Worm (Caenorhabditis elegans): ENCODE measurements around the gene rsa-2.

Gene rsa-2

DNA sequence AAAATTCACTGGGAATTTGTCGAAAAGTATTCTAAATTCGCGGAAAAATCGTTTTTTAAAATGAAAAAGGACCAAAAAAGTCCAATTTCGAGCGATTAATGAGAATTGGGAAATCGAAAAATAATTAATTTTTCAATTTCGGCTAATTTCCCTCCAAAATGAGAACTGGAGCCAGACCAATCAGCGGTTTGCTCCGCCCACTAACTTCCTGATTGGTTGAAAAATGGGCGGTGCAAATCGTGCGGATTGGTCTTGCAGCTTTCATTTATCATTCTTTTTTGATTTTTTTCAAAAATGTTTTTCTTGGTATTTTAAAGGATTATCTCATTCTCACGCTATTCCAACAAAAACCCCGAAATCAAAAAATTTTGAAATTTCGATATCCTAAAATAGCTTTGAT, 9.2 kb upstream of the rsa-2 start:
- no peak for TF ChIP-seq nhr-232 (tag; optimal IDR thresholded peaks at IDR 0.05)
- peak; percentile 97 for TF ChIP-seq nfya-1 (tag; optimal IDR thresholded peaks at IDR 0.05)

- TF ChIP-seq ceh-31 (tag; optimal IDR thresholded peaks at IDR 0.05) = peak; percentile 42
- TF ChIP-seq pros-1 (tag; optimal IDR thresholded peaks at IDR 0.05) = peak; percentile 1
- TF ChIP-seq C08G9.2 (tag; optimal IDR thresholded peaks at IDR 0.05) = peak; percentile 8
- peak; percentile 45 for TF ChIP-seq ceh-14 (tag; optimal IDR thresholded peaks at IDR 0.05)
- TF ChIP-seq ceh-2 (tag; optimal IDR thresholded peaks at IDR 0.05) = peak; percentile 25
- TF ChIP-seq K09A11.1 (tag; optimal IDR thresholded peaks at IDR 0.05; ENCODE audit: insufficient read depth) = no peak
- no peak for TF ChIP-seq ceh-48 (tag; optimal IDR thresholded peaks at IDR 0.05)
- peak; percentile 65 for TF ChIP-seq nfya-1 (tag; optimal IDR thresholded peaks at IDR 0.05)
- TF ChIP-seq ceh-34 (tag; optimal IDR thresholded peaks at IDR 0.05) = peak; percentile 50
- peak; percentile 31 for TF ChIP-seq unc-55 (GFP tag; optimal IDR thresholded peaks at IDR 0.05)
Measured at ce11 chrIII:11054532-11055265, 8.6 kb upstream of the rsa-2 start.

- TF ChIP-seq nhr-11 (tag; optimal IDR thresholded peaks at IDR 0.05) = no peak
- TF ChIP-seq elt-2 (tag; optimal IDR thresholded peaks at IDR 0.05) = peak; percentile 71
Measured at ce11 chrIII:11059775-11060174, 3.5 kb upstream of the rsa-2 start.

- no peak for TF ChIP-seq ceh-19 (GFP tag; optimal IDR thresholded peaks at IDR 0.05)
- TF ChIP-seq nhr-232 (tag; optimal IDR thresholded peaks at IDR 0.05) = no peak
- TF ChIP-seq pha-2 (tag; optimal IDR thresholded peaks at IDR 0.05) = no peak
- TF ChIP-seq pax-1 (tag; optimal IDR thresholded peaks at IDR 0.05) = no peak
- no peak for TF ChIP-seq che-1 (tag; optimal IDR thresholded peaks at IDR 0.05)
- TF ChIP-seq T23F11.4 (GFP tag; optimal IDR thresholded peaks at IDR 0.05) = no peak
- no peak for TF ChIP-seq eyg-1 (tag; optimal IDR thresholded peaks at IDR 0.05)
- no peak for TF ChIP-seq pqm-1 (tag; optimal IDR thresholded peaks at IDR 0.05)
- TF ChIP-seq sdc-2 (tag; optimal IDR thresholded peaks at IDR 0.05) = no peak
- no peak for TF ChIP-seq hlh-8 (tag; optimal IDR thresholded peaks at IDR 0.05)
- TF ChIP-seq unc-86 (tag; optimal IDR thresholded peaks at IDR 0.05) = no peak
- no peak for TF ChIP-seq sox-2 (GFP tag; IDR thresholded peaks at IDR 0.05)
Measured at ce11 chrIII:11064576-11064975, 1.3 kb downstream of the rsa-2 start.

- TF ChIP-seq madf-2 (tag; optimal IDR thresholded peaks at IDR 0.05) (no peak), pqm-1 (tag; optimal IDR thresholded peaks at IDR 0.05) (no peak), nhr-232 (tag; optimal IDR thresholded peaks at IDR 0.05) (no peak), ceh-6 (GFP tag; optimal IDR thresholded peaks at IDR 0.05) (no peak), nhr-11 (tag; optimal IDR thresholded peaks at IDR 0.05) (no peak), K02D7.2 (tag; optimal IDR thresholded peaks at IDR 0.05) (no peak), lim-6 (tag; optimal IDR thresholded peaks at IDR 0.05) (no peak), elt-4 (tag; optimal IDR thresholded peaks at IDR 0.05) (no peak), ztf-16 (tag; optimal IDR thresholded peaks at IDR 0.05) (no peak), T23F11.4 (GFP tag; optimal IDR thresholded peaks at IDR 0.05) (no peak), fax-1 (tag; optimal IDR thresholded peaks at IDR 0.05) (no peak), Y22D7AL.16 (tag; optimal IDR thresholded peaks at IDR 0.05) (no peak), ceh-18 (tag; optimal IDR thresholded peaks at IDR 0.05) (peak; percentile 5), ceh-34 (tag; optimal IDR thresholded peaks at IDR 0.05) (no peak), lin-11 (tag; optimal IDR thresholded peaks at IDR 0.05) (no peak), npax-4 (tag; optimal IDR thresholded peaks at IDR 0.05) (no peak), sox-4 (tag; optimal IDR thresholded peaks at IDR 0.05) (no peak), ahr-1 (tag; optimal IDR thresholded peaks at IDR 0.05) (no peak), hlh-8 (tag; optimal IDR thresholded peaks at IDR 0.05) (no peak), ttx-3 (tag; optimal IDR thresholded peaks at IDR 0.05) (no peak), ceh-22 (tag; optimal IDR thresholded peaks at IDR 0.05) (no peak), ets-4 (tag; optimal IDR thresholded peaks at IDR 0.05) (no peak), hlh-6 (tag; optimal IDR thresholded peaks at IDR 0.05) (no peak), fkh-10 (GFP tag; optimal IDR thresholded peaks at IDR 0.05) (no peak), ceh-9 (tag; optimal IDR thresholded peaks at IDR 0.05) (no peak), C38D4.7 (GFP tag; optimal IDR thresholded peaks at IDR 0.05) (no peak), nfya-1 (tag; optimal IDR thresholded peaks at IDR 0.05) (peak; percentile 48), ceh-19 (GFP tag; optimal IDR thresholded peaks at IDR 0.05) (peak; percentile 23), unc-86 (tag; optimal IDR thresholded peaks at IDR 0.05) (no peak), elt-2 (tag; optimal IDR thresholded peaks at IDR 0.05) (peak; percentile 26)
Measured at ce11 chrIII:11066691-11067090, 3.4 kb downstream of the rsa-2 start.

All from whole organism, late embryonic.